Fruit fly (Drosophila melanogaster): ENCODE measurements around the gene Flad1.
A peak's percentile ranks its signal among the peaks of the same experiment; 100 is the strongest.

Flad1 gene

dm6 chrX:12903099-12903616 lies at the start of gene Flad1:
Gene Flad1, minus strand, starts transcription at chrX:12903516.
- TF ChIP-seq Hnf4 (GFP tag; optimal IDR thresholded peaks at IDR 0.05), result no peak
- TF ChIP-seq Rel (GFP tag; optimal IDR thresholded peaks at IDR 0.05), result no peak
- TF ChIP-seq Rel (tag; optimal IDR thresholded peaks at IDR 0.05), result peak; percentile 3
- TF ChIP-seq Sp1 (GFP tag; optimal IDR thresholded peaks at IDR 0.05), result peak; percentile 28

dm6 chrX:12947670-12948069 lies 44.4 kb upstream of the Flad1 start:
- TF ChIP-seq pan (optimal IDR thresholded peaks at IDR 0.05), result no peak
- TF ChIP-seq sage (GFP tag; optimal IDR thresholded peaks at IDR 0.05), result no peak
- TF ChIP-seq dmrt93B (GFP tag; optimal IDR thresholded peaks at IDR 0.05), result no peak
- TF ChIP-seq woc (GFP tag; optimal IDR thresholded peaks at IDR 0.05), result no peak
- no peak for TF ChIP-seq CG9705 (GFP tag; optimal IDR thresholded peaks at IDR 0.05)
- TF ChIP-seq jim (GFP tag; optimal IDR thresholded peaks at IDR 0.05), result no peak
- TF ChIP-seq h (GFP tag; optimal IDR thresholded peaks at IDR 0.05), result no peak
- TF ChIP-seq OdsH (GFP tag; optimal IDR thresholded peaks at IDR 0.05), result no peak
- no peak for TF ChIP-seq GATAd (GFP tag; optimal IDR thresholded peaks at IDR 0.05)
- no peak for TF ChIP-seq sv (GFP tag; optimal IDR thresholded peaks at IDR 0.05)

- TF ChIP-seq Hnf4 (GFP tag; optimal IDR thresholded peaks at IDR 0.05) (no peak), CrebA (GFP tag; optimal IDR thresholded peaks at IDR 0.05; ENCODE audit: borderline replicate concordance) (no peak), HLH106 (tag; optimal IDR thresholded peaks at IDR 0.05) (no peak), br (GFP tag; optimal IDR thresholded peaks at IDR 0.05) (no peak)
These were observed 37.1 kb upstream of the Flad1 start for dm6 chrX:12940396-12940795.

- no peak for TF ChIP-seq Dif (GFP tag; optimal IDR thresholded peaks at IDR 0.05; ENCODE audit: partially characterized antibody)
- TF ChIP-seq Myc (optimal IDR thresholded peaks at IDR 0.05), result no peak
- no peak for TF ChIP-seq Mio (GFP tag; optimal IDR thresholded peaks at IDR 0.05)
- TF ChIP-seq br (GFP tag; optimal IDR thresholded peaks at IDR 0.05), result no peak
- no peak for TF ChIP-seq brk (GFP tag; optimal IDR thresholded peaks at IDR 0.05)
- no peak for TF ChIP-seq Hnf4 (GFP tag; optimal IDR thresholded peaks at IDR 0.05)
- TF ChIP-seq HLH106 (tag; optimal IDR thresholded peaks at IDR 0.05), result peak; percentile 31
- TF ChIP-seq foxo (GFP tag; optimal IDR thresholded peaks at IDR 0.05), result peak in 1 of 2 experiments; percentile 20
- TF ChIP-seq CG9705 (GFP tag; optimal IDR thresholded peaks at IDR 0.05), result no peak
- peak; percentile 9 for TF ChIP-seq psq (GFP tag; optimal IDR thresholded peaks at IDR 0.05)
- TF ChIP-seq GATAd (GFP tag; optimal IDR thresholded peaks at IDR 0.05), result no peak
- TF ChIP-seq woc (GFP tag; optimal IDR thresholded peaks at IDR 0.05), result no peak
- peak; percentile 2 for TF ChIP-seq h (GFP tag; optimal IDR thresholded peaks at IDR 0.05)
- no peak for TF ChIP-seq rgr (GFP tag; optimal IDR thresholded peaks at IDR 0.05)
- TF ChIP-seq Sp1 (GFP tag; optimal IDR thresholded peaks at IDR 0.05), result no peak
These were observed 36.6 kb upstream of the Flad1 start for dm6 chrX:12939951-12940350.

DNA sequence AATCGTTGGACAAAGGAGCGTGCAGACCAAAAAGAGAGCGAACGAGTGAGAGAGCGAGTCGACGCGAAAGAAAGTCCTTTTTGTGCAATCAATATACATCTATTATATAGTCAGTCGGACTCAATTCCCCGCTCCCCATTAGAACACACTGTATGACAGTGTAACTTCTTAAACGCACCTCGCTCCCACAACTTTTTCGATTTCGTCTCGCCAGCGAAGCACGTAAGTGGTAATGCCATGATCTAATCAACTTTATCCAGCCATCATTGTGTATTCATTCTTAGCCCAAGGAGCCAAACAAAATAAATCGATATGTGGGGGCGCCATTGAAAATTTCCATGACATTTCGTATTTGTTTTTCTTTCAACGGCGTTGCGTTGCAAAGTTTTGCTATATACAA lies 35.7 kb upstream of the Flad1 start:
- TF ChIP-seq sage (GFP tag; optimal IDR thresholded peaks at IDR 0.05) (no peak), dsf (GFP tag; optimal IDR thresholded peaks at IDR 0.05; ENCODE audit: borderline replicate concordance) (no peak), OdsH (GFP tag; optimal IDR thresholded peaks at IDR 0.05) (no peak), h (GFP tag; optimal IDR thresholded peaks at IDR 0.05) (no peak), CrebA (GFP tag; optimal IDR thresholded peaks at IDR 0.05; ENCODE audit: borderline replicate concordance) (no peak), CG9705 (GFP tag; optimal IDR thresholded peaks at IDR 0.05) (no peak), brk (GFP tag; optimal IDR thresholded peaks at IDR 0.05) (no peak), Hr78 (GFP tag; optimal IDR thresholded peaks at IDR 0.05) (no peak), N (GFP tag; optimal IDR thresholded peaks at IDR 0.05) (no peak), Mio (GFP tag; optimal IDR thresholded peaks at IDR 0.05) (no peak), Hnf4 (GFP tag; optimal IDR thresholded peaks at IDR 0.05) (no peak), pan (optimal IDR thresholded peaks at IDR 0.05) (no peak), Dif (GFP tag; optimal IDR thresholded peaks at IDR 0.05; ENCODE audit: partially characterized antibody) (no peak)

dm6 chrX:12937825-12938520 lies 34.7 kb upstream of the Flad1 start:
- TF ChIP-seq Vsx2 (GFP tag; optimal IDR thresholded peaks at IDR 0.05; ENCODE audit: partially characterized antibody), result no peak
- peak; percentile 28 for TF ChIP-seq HLH106 (tag; optimal IDR thresholded peaks at IDR 0.05)
- peak; percentile 37 for TF ChIP-seq Sp1 (GFP tag; optimal IDR thresholded peaks at IDR 0.05)
- no peak for TF ChIP-seq brk (GFP tag; optimal IDR thresholded peaks at IDR 0.05)
